Fruit fly (Drosophila melanogaster): ENCODE results near the gene GCS1.
A peak's percentile ranks its signal among the peaks of the same experiment; 100 is the strongest.

The GCS1 gene

dm6 chrX:11389494-11390447 is 42.0 kb upstream of the GCS1 start (continued):
- TF ChIP-seq org-1 (GFP tag; optimal IDR thresholded peaks at IDR 0.05): no peak
- TF ChIP-seq bbx (GFP tag; IDR thresholded peaks at IDR 0.05; ENCODE audit: partially characterized antibody): peak; percentile 81
- peak; percentile 58 for TF ChIP-seq knrl (GFP tag; IDR thresholded peaks at IDR 0.05; ENCODE audit: partially characterized antibody)
- peak; percentile 54 for TF ChIP-seq sens (GFP tag)
- TF ChIP-seq Eip74EF (GFP tag; optimal IDR thresholded peaks at IDR 0.05): peak in 1 of 2 experiments; percentile 45
- TF ChIP-seq stc (GFP tag; IDR thresholded peaks at IDR 0.05): peak; percentile 60; the same call in 1 of the 2 replicates
- TF ChIP-seq CG6791 (GFP tag; IDR thresholded peaks at IDR 0.05; ENCODE audit: partially characterized antibody): peak; percentile 70
- TF ChIP-seq Dref (GFP tag; IDR thresholded peaks at IDR 0.05): peak; percentile 65
- peak; percentile 71 for TF ChIP-seq Bgb (GFP tag; IDR thresholded peaks at IDR 0.05; ENCODE audit: partially characterized antibody)
- peak; percentile 62 for TF ChIP-seq unc-4 (GFP tag; IDR thresholded peaks at IDR 0.05; ENCODE audit: partially characterized antibody)
- TF ChIP-seq CG16813 (GFP tag; IDR thresholded peaks at IDR 0.05; ENCODE audit: partially characterized antibody): peak; percentile 70
- peak; percentile 84 for TF ChIP-seq CG32767 (GFP tag; IDR thresholded peaks at IDR 0.05)
- TF ChIP-seq Opbp (GFP tag; IDR thresholded peaks at IDR 0.05; ENCODE audit: partially characterized antibody): peak; percentile 77; the same call in 2 of the 3 replicates
- TF ChIP-seq pzg (GFP tag; optimal IDR thresholded peaks at IDR 0.05): peak; percentile 36
- TF ChIP-seq zen2 (GFP tag; IDR thresholded peaks at IDR 0.05; ENCODE audit: partially characterized antibody): peak; percentile 74
- TF ChIP-seq CG1832 (GFP tag; optimal IDR thresholded peaks at IDR 0.05): peak; percentile 56
- peak; percentile 10 for TF ChIP-seq Fer1 (GFP tag; optimal IDR thresholded peaks at IDR 0.05)
- TF ChIP-seq trem (tag; optimal IDR thresholded peaks at IDR 0.05): peak; percentile 47
- peak; percentile 28 for TF ChIP-seq CG30020 (tag; optimal IDR thresholded peaks at IDR 0.05)
- peak; percentile 1 for TF ChIP-seq Asciz (GFP tag; optimal IDR thresholded peaks at IDR 0.05)
- TF ChIP-seq HHEX (GFP tag; optimal IDR thresholded peaks at IDR 0.05): peak; percentile 3
- TF ChIP-seq BtbVII (GFP tag; optimal IDR thresholded peaks at IDR 0.05): peak; percentile 25
- TF ChIP-seq Jarid2 (GFP tag; optimal IDR thresholded peaks at IDR 0.05): peak; percentile 58
- peak; percentile 2 for TF ChIP-seq CG17359 (tag; optimal IDR thresholded peaks at IDR 0.05)
- peak; percentile 14 for TF ChIP-seq CG18599 (GFP tag; optimal IDR thresholded peaks at IDR 0.05)
- peak; percentile 94 for TF ChIP-seq HLH4C (GFP tag; IDR thresholded peaks at IDR 0.05; ENCODE audit: partially characterized antibody)
- peak; percentile 65; the same call in 3 of the 4 replicates for TF ChIP-seq chinmo (GFP tag; IDR thresholded peaks at IDR 0.05; ENCODE audit: partially characterized antibody)
- peak; percentile 94 for TF ChIP-seq CG4360 (GFP tag; IDR thresholded peaks at IDR 0.05)
- peak; percentile 57; the same call in 1 of the 2 replicates for TF ChIP-seq amos (GFP tag; IDR thresholded peaks at IDR 0.05; ENCODE audit: partially characterized antibody)
- TF ChIP-seq CG10267 (tag; optimal IDR thresholded peaks at IDR 0.05): peak; percentile 17
- TF ChIP-seq lbe (GFP tag; optimal IDR thresholded peaks at IDR 0.05): peak; percentile 9
- TF ChIP-seq nerfin-2 (GFP tag; IDR thresholded peaks at IDR 0.05; ENCODE audit: partially characterized antibody): peak; percentile 82
- peak; percentile 20 for TF ChIP-seq CrebB (tag; optimal IDR thresholded peaks at IDR 0.05)
- peak; percentile 43; the same call in 1 of the 3 replicates for TF ChIP-seq CG34422 (GFP tag; IDR thresholded peaks at IDR 0.05)
- TF ChIP-seq so (GFP tag; IDR thresholded peaks at IDR 0.05): 0 out of 3 replicates have a peak, but pooled peaks have one; percentile 30
- peak; percentile 14 for TF ChIP-seq nom (GFP tag; optimal IDR thresholded peaks at IDR 0.05)
- TF ChIP-seq sqz (GFP tag; optimal IDR thresholded peaks at IDR 0.05): peak; percentile 75
- peak; percentile 58 for TF ChIP-seq Hr39 (optimal IDR thresholded peaks at IDR 0.05)
- peak; percentile 56 for TF ChIP-seq CG2116 (GFP tag; optimal IDR thresholded peaks at IDR 0.05)
- TF ChIP-seq Meics (GFP tag; optimal IDR thresholded peaks at IDR 0.05): peak; percentile 75
- TF ChIP-seq Dp (GFP tag; optimal IDR thresholded peaks at IDR 0.05): peak; percentile 18
- peak; percentile 87 to 91 for TF ChIP-seq Trl (optimal IDR thresholded peaks at IDR 0.05)
- TF ChIP-seq Trl (GFP tag; optimal IDR thresholded peaks at IDR 0.05): peak; percentile 30
- TF ChIP-seq CoRest (tag; optimal IDR thresholded peaks at IDR 0.05): peak; percentile 6
- TF ChIP-seq tna (GFP tag; IDR thresholded peaks at IDR 0.05; ENCODE audit: partially characterized antibody): peak; percentile 88
